Worm (Caenorhabditis elegans) whole organism, early embryonic: ENCODE data around the gene R09E10.2.

ENCODE experiments used
- B0310.2 ChIP-seq: sonication (generic microtip); optimal IDR thresholded peaks from 2 replicates; lab custom pipeline; 2016; ENCODE audit warnings: mild to moderate bottlenecking, missing genetic modification characterization, missing compliant biosample characterization
- F13C5.2 ChIP-seq: sonication (generic microtip); optimal IDR thresholded peaks from 2 replicates; lab custom pipeline; 2017; ENCODE audit warnings: mild to moderate bottlenecking, missing genetic modification characterization, inconsistent platforms, missing compliant biosample characterization
- aly-1 ChIP-seq: sonication (generic microtip); optimal IDR thresholded peaks from 2 replicates; lab custom pipeline; 2016; ENCODE audit warnings: missing genetic modification characterization, missing compliant biosample characterization
- ama-1 ChIP-seq: fragments of 150-350 bp; optimal IDR thresholded peaks from 2 replicates; lab custom pipeline; 2014
- ceh-13 ChIP-seq: fragments of 200-800 bp; sonication (Bioruptor generic); optimal IDR thresholded peaks from 2 replicates; lab custom pipeline; 2018; ENCODE audit warnings: mild to moderate bottlenecking, missing genetic modification characterization, missing compliant biosample characterization
- ceh-36 ChIP-seq: sonication (generic microtip); optimal IDR thresholded peaks from 2 replicates; lab custom pipeline; 2016; ENCODE audit warnings: missing genetic modification characterization, inconsistent platforms, missing compliant biosample characterization
- ets-7 ChIP-seq: sonication (generic microtip); optimal IDR thresholded peaks from 2 replicates; lab custom pipeline; 2016; ENCODE audit warnings: missing genotype, missing genetic modification characterization, missing compliant biosample characterization
- flt-1 ChIP-seq: fragments of 200-800 bp; sonication (Bioruptor generic); IDR thresholded peaks from 2 replicates; pipeline ENCODE4 v1.3.6; 2022; ENCODE audit warnings: missing genetic modification characterization, missing compliant biosample characterization
- hmbx-1 ChIP-seq: sonication (generic microtip); optimal IDR thresholded peaks from 2 replicates; lab custom pipeline; 2016; ENCODE audit warnings: mild to moderate bottlenecking, missing genetic modification characterization, missing compliant biosample characterization
- hmg-4 ChIP-seq: fragments of 200-800 bp; sonication (Bioruptor generic); optimal IDR thresholded peaks from 2 replicates; lab custom pipeline; 2018; ENCODE audit warnings: mild to moderate bottlenecking, missing genetic modification characterization, missing compliant biosample characterization
- hnd-1 ChIP-seq: sonication (generic microtip); optimal IDR thresholded peaks from 2 replicates; lab custom pipeline; 2016; ENCODE audit warnings: missing genetic modification characterization, missing compliant biosample characterization
- pes-1 ChIP-seq: fragments of 200-800 bp; sonication (Bioruptor generic); IDR thresholded peaks from 2 replicates; pipeline ENCODE4 v1.3.6; 2022; ENCODE audit warnings: missing genetic modification reagents, missing genetic modification characterization, missing compliant biosample characterization
- scrt-1 ChIP-seq: fragments of 200-800 bp; sonication (Bioruptor generic); IDR thresholded peaks from 2 replicates; pipeline ENCODE4 v1.3.6; 2022; ENCODE audit warnings: missing genetic modification characterization, missing compliant biosample characterization
- sea-1 ChIP-seq: fragments of 200-800 bp; sonication (Bioruptor generic); conservative IDR thresholded peaks from 2 replicates; pipeline ENCODE4 v1.3.6; 2022; ENCODE audit warnings: missing genetic modification characterization, missing compliant biosample characterization
- tbx-11 ChIP-seq: fragments of 200-800 bp; sonication (Bioruptor generic); IDR thresholded peaks from 2 replicates; pipeline ENCODE4 v1.3.6; 2022; ENCODE audit warnings: missing genetic modification characterization, missing compliant biosample characterization
- tbx-37 ChIP-seq: fragments of 200-800 bp; sonication (Bioruptor generic); conservative IDR thresholded peaks from 2 replicates; pipeline ENCODE4 v1.3.6; 2022; ENCODE audit warnings: missing genetic modification reagents, missing genetic modification characterization, missing compliant biosample characterization
- tra-4 ChIP-seq: sonication (generic microtip); optimal IDR thresholded peaks from 2 replicates; lab custom pipeline; 2017; ENCODE audit warnings: missing genetic modification characterization, missing compliant biosample characterization

R09E10.2 gene

DNA sequence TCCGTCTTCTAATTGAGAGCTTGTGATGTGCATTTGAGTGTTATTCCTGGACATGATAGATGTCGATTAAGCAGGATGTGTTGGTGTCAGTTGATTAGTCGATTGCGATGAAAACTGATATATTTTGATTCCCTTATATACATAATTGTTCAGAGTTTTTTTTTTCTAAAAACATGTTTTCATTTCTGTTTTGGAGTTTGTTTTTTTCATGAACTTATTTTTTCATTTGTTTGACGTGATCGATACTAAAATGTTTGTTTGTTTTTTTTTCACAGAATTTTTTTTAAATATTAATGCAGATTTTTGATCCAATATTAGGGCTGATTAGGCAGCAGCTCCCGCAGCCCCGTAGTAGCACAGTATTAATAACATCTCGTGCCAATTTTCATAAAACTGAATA is at the start of gene R09E10.2:
Gene R09E10.2 (minus strand): TSS at position 101 of the 400 bp plus-strand sequence.
- TF ChIP-seq tra-4 (no peak), ets-7 (tag; lab: Kevin White, UChicago) (no peak), pes-1 (GFP tag; lab: Robert Waterston, UW) (no peak), ama-1 (lab: Kevin White, UChicago) (no peak), ceh-13 (GFP tag; lab: Kevin White, UChicago) (no peak), hnd-1 (tag; lab: Kevin White, UChicago) (no peak)

DNA sequence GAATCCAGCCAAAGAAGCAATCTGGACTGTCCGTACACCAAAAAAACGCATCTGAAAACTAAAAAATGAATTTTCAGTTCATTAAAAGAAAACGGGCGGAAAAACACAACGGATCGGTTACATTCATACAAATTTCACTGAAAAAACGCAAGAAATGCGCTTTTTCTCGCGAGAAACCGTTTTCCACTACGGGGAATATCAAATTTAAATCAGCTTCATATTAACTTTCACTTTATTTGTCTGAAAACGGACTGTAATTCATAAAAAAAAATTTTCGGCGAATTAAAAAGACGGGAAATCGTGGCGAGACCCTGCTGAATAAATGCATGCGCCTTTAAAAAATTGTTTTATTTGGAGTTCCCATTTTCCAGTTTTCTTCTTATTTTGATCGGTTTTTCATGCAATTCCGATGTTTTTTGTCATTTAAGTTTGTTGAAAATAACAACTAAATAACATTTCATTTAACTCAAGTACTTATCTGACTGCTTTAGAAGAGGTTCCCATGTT is 49.7 kb upstream of the R09E10.2 start, which contains the start of gene pges-2:
Gene pges-2 (minus strand): TSS at position 51 of the 507 bp plus-strand sequence.
- TF ChIP-seq scrt-1 (GFP tag; lab: Robert Waterston, UW): no peak
- no peak for TF ChIP-seq pes-1 (GFP tag; lab: Robert Waterston, UW)
- TF ChIP-seq tra-4: no peak
- no peak for TF ChIP-seq aly-1 (tag; lab: Kevin White, UChicago)
- no peak for TF ChIP-seq sea-1 (GFP tag; lab: Robert Waterston, UW)
- TF ChIP-seq hmg-4: no peak
- TF ChIP-seq ceh-36 (tag; lab: Kevin White, UChicago): no peak
- no peak for TF ChIP-seq hnd-1 (tag; lab: Kevin White, UChicago)
- no peak for TF ChIP-seq hmbx-1 (tag; lab: Kevin White, UChicago)
- TF ChIP-seq tbx-11 (GFP tag; lab: Robert Waterston, UW): no peak
- TF ChIP-seq ama-1 (lab: Kevin White, UChicago): no peak
- TF ChIP-seq ceh-13 (GFP tag; lab: Kevin White, UChicago): no peak
- TF ChIP-seq ets-7 (tag; lab: Kevin White, UChicago): no peak
- TF ChIP-seq flt-1 (GFP tag; lab: Robert Waterston, UW): no peak
- no peak for TF ChIP-seq tbx-37 (GFP tag; lab: Robert Waterston, UW)
- no peak for TF ChIP-seq F13C5.2 (tag; lab: Kevin White, UChicago)
- TF ChIP-seq B0310.2: no peak

DNA sequence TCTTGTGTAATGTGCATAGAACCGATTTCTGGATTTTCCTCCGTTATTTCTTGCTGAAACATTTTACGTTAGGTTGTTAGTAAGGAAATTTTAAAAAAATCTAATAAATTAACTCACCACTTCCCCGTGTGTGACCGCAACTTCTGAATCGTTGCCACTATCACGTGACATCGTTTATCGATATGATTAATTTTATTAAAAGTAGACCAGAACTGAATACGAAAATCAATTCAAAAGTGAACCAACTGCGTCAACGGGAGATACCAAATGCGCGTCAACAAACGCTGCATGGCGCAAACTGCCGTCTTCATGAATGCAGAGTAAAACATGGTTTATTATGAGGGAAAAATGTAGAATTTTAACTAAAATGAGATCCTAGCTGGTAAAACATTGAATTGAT is 47.9 kb upstream of the R09E10.2 start, which contains the start of gene sir-2.1:
Gene sir-2.1 (minus strand): TSS at position 212 of the 400 bp plus-strand sequence.
- TF ChIP-seq flt-1 (GFP tag; lab: Robert Waterston, UW): no peak

DNA sequence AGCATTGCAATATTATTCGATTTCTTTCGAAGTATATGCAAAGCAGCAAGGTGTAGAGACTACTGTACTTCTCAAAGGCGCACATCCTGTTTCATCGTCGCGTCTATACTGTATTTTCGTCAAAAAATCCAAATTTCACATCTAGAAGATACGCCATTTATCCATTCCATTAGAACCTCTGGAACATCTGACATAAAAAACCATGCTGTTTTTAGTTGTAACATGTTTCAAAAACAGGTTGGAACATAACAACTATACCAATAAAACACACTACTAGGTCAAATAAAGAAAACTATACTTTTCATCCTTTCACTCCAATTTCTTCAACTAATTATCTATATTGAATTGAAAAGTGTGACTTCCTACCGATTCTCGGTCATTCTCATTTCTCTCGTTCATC is 42.2 kb upstream of the R09E10.2 start, which contains the start of gene ugt-59:
Gene ugt-59 (plus strand): TSS at position 301 of the 400 bp plus-strand sequence.
- TF ChIP-seq F13C5.2 (tag; lab: Kevin White, UChicago) (no peak), flt-1 (GFP tag; lab: Robert Waterston, UW) (no peak)

DNA sequence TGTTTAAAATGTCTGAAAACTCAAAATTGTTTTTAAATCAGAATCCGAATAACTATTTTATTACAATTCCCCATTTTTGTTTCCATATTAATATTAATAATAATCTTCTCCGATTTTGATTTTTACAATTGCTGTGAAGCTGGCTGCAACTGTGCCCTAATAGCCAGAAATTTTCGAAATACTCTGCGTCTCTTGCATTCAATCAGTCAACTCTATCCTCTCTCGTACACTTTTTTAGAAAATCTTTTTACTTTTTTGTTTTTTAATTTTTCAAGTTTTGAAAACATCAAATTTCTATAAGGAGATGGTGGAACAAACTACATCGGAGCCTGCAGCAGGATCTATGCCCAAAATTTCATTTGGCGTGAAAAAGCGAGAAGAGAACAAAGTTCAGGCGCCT is 39.7 kb upstream of the R09E10.2 start, which contains the start of gene gkow-1:
Gene gkow-1 (plus strand): TSS at position 301 of the 400 bp plus-strand sequence.
- TF ChIP-seq F13C5.2 (tag; lab: Kevin White, UChicago): no peak
- no peak for TF ChIP-seq hnd-1 (tag; lab: Kevin White, UChicago)
- TF ChIP-seq ceh-13 (GFP tag; lab: Kevin White, UChicago): no peak
- TF ChIP-seq ama-1 (lab: Kevin White, UChicago): no peak
- TF ChIP-seq sea-1 (GFP tag; lab: Robert Waterston, UW): no peak
- no peak for TF ChIP-seq tra-4
- no peak for TF ChIP-seq flt-1 (GFP tag; lab: Robert Waterston, UW)
- no peak for TF ChIP-seq ceh-36 (tag; lab: Kevin White, UChicago)
- TF ChIP-seq hmg-4: no peak
- no peak for TF ChIP-seq pes-1 (GFP tag; lab: Robert Waterston, UW)
- no peak for TF ChIP-seq hmbx-1 (tag; lab: Kevin White, UChicago)
- TF ChIP-seq ets-7 (tag; lab: Kevin White, UChicago): no peak

DNA sequence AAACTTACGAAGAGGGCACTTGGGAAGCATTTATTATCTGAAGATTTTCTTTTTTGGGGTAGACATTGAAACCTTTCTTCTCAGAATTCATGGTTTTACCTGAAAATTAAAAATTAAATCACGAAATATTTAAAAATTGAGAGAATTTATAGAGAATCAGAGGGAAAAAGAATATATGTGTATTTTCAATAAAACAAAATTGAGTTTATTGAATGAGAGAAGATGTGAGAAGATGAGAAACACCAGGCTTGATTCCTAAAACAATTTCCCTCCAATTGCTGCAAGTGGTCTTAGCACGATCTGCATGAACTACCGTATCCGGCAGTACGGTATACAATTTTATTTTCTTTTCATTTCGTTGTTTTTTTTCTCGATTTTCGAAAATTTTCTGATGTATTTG is 39.0 kb upstream of the R09E10.2 start, which contains the start of gene R11A8.1:
Gene R11A8.1 (minus strand): TSS at position 101 of the 400 bp plus-strand sequence.
- TF ChIP-seq hmbx-1 (tag; lab: Kevin White, UChicago): no peak
- TF ChIP-seq ceh-13 (GFP tag; lab: Kevin White, UChicago): no peak
- TF ChIP-seq pes-1 (GFP tag; lab: Robert Waterston, UW): no peak
- TF ChIP-seq hnd-1 (tag; lab: Kevin White, UChicago): no peak
- no peak for TF ChIP-seq tbx-37 (GFP tag; lab: Robert Waterston, UW)
- no peak for TF ChIP-seq aly-1 (tag; lab: Kevin White, UChicago)
- TF ChIP-seq ceh-36 (tag; lab: Kevin White, UChicago): no peak
- no peak for TF ChIP-seq ama-1 (lab: Kevin White, UChicago)
- TF ChIP-seq flt-1 (GFP tag; lab: Robert Waterston, UW): no peak
- TF ChIP-seq B0310.2: no peak
- no peak for TF ChIP-seq F13C5.2 (tag; lab: Kevin White, UChicago)
- TF ChIP-seq scrt-1 (GFP tag; lab: Robert Waterston, UW): no peak
- TF ChIP-seq tra-4: no peak
- TF ChIP-seq ets-7 (tag; lab: Kevin White, UChicago): no peak
- TF ChIP-seq hmg-4: no peak
- no peak for TF ChIP-seq sea-1 (GFP tag; lab: Robert Waterston, UW)
- no peak for TF ChIP-seq tbx-11 (GFP tag; lab: Robert Waterston, UW)

DNA sequence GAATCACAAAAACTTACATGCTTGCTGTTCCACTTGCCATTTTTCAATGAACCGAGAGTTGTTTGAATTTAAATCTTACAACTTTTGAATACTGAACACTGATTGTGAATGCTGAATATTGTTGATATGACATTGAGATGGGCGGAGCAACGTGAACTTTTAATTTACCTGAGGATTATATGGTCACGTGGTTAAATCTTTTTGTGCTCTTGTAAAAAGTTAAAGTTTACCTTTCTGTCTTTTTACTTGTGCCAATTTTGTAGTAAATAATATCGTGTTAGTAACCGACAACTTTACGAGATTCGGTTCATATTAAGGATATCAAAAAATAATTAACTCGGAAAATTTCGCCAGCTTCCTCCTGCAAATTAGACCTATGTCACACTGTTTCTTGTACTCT is 34.1 kb upstream of the R09E10.2 start, which contains the start of gene Y43C5B.2:
Gene Y43C5B.2 (minus strand): TSS at position 101 of the 400 bp plus-strand sequence.
- TF ChIP-seq scrt-1 (GFP tag; lab: Robert Waterston, UW) (no peak), hmg-4 (no peak), B0310.2 (no peak), ama-1 (lab: Kevin White, UChicago) (no peak), aly-1 (tag; lab: Kevin White, UChicago) (no peak), tbx-11 (GFP tag; lab: Robert Waterston, UW) (no peak), pes-1 (GFP tag; lab: Robert Waterston, UW) (no peak), hmbx-1 (tag; lab: Kevin White, UChicago) (no peak), ets-7 (tag; lab: Kevin White, UChicago) (no peak), hnd-1 (tag; lab: Kevin White, UChicago) (no peak), ceh-36 (tag; lab: Kevin White, UChicago) (no peak), flt-1 (GFP tag; lab: Robert Waterston, UW) (no peak), ceh-13 (GFP tag; lab: Kevin White, UChicago) (no peak), tra-4 (no peak), tbx-37 (GFP tag; lab: Robert Waterston, UW) (no peak), sea-1 (GFP tag; lab: Robert Waterston, UW) (no peak), F13C5.2 (tag; lab: Kevin White, UChicago) (no peak)
